Worm (Caenorhabditis elegans) whole organism, young adult: ENCODE results near the gene srh-147.

Source experiments
- B0019.2 ChIP-seq: fragments of 200-800 bp; sonication (Bioruptor generic); conservative IDR thresholded peaks from 2 replicates; pipeline ENCODE4 v1.3.6; 2022; ENCODE audit warnings: missing genetic modification reagents, missing genetic modification characterization, missing compliant biosample characterization
- B0261.1 ChIP-seq: sonication (generic microtip); optimal IDR thresholded peaks from 2 replicates; lab custom pipeline; 2016; ENCODE audit warnings: mild to moderate bottlenecking, missing genetic modification characterization, moderate library complexity, missing compliant biosample characterization
- B0336.3 ChIP-seq: fragments of 200-800 bp; sonication (Bioruptor generic); IDR thresholded peaks from 2 replicates; pipeline ENCODE4 v1.3.6; 2022; ENCODE audit warnings: missing genetic modification characterization, missing compliant biosample characterization
- D2030.7 ChIP-seq: fragments of 200-800 bp; sonication (Bioruptor generic); IDR thresholded peaks from 2 replicates; pipeline ENCODE4 v1.3.6; 2022; ENCODE audit warnings: missing genetic modification reagents, missing genetic modification characterization, missing compliant biosample characterization
- F10E7.11 ChIP-seq: sonication (generic microtip); optimal IDR thresholded peaks from 2 replicates; lab custom pipeline; 2017; ENCODE audit warnings: mild to moderate bottlenecking, missing genetic modification characterization, moderate library complexity, missing compliant biosample characterization
- F22D6.2 ChIP-seq: sonication (generic microtip); optimal IDR thresholded peaks from 2 replicates; lab custom pipeline; 2016; ENCODE audit warnings: mild to moderate bottlenecking, missing genetic modification characterization, missing compliant biosample characterization
- F23B12.7 ChIP-seq: sonication (generic microtip); optimal IDR thresholded peaks from 2 replicates; lab custom pipeline; 2017; ENCODE audit warnings: missing genetic modification characterization, mild to moderate bottlenecking, missing compliant biosample characterization, antibody characterized with exemption, moderate library complexity; ENCODE audit not compliant: insufficient read depth
- F33H1.4 ChIP-seq: fragments of 200-800 bp; sonication (Bioruptor generic); IDR thresholded peaks from 2 replicates; pipeline ENCODE4 v1.3.6; 2022; ENCODE audit warnings: missing genetic modification reagents, missing genetic modification characterization, missing compliant biosample characterization
- F49E8.2 ChIP-seq: sonication (generic microtip); optimal IDR thresholded peaks from 3 replicates; lab custom pipeline; 2017; ENCODE audit warnings: missing genetic modification characterization, mild to moderate bottlenecking, missing compliant biosample characterization, antibody characterized with exemption, moderate library complexity; ENCODE audit not compliant: insufficient read depth
- F52B5.7 ChIP-seq: sonication (generic microtip); optimal IDR thresholded peaks from 2 replicates; lab custom pipeline; 2016; ENCODE audit warnings: mild to moderate bottlenecking, missing genetic modification characterization, missing compliant biosample characterization
- F57A8.1 ChIP-seq: fragments of 200-800 bp; sonication (Bioruptor generic); optimal IDR thresholded peaks from 2 replicates; lab custom pipeline; 2018; ENCODE audit warnings: mild to moderate bottlenecking, missing genetic modification characterization, moderate library complexity, missing compliant biosample characterization
- K12H6.12 ChIP-seq: fragments of 200-800 bp; sonication (Bioruptor generic); optimal IDR thresholded peaks from 2 replicates; lab custom pipeline; 2018; ENCODE audit warnings: mild to moderate bottlenecking, missing genetic modification characterization, missing compliant biosample characterization
- Y56A3A.18 ChIP-seq: fragments of 200-800 bp; sonication (Bioruptor generic); IDR thresholded peaks from 2 replicates; pipeline ENCODE4 v1.3.6; 2022; ENCODE audit warnings: missing genetic modification reagents, missing genetic modification characterization, missing compliant biosample characterization
- Y67H2A.10 ChIP-seq: fragments of 200-800 bp; sonication (Bioruptor generic); conservative IDR thresholded peaks from 2 replicates; pipeline ENCODE4 v1.3.6; 2022; ENCODE audit warnings: missing genetic modification reagents, missing genetic modification characterization, missing compliant biosample characterization
- atf-7 ChIP-seq: sonication (generic microtip); optimal IDR thresholded peaks from 2 replicates; lab custom pipeline; 2017; ENCODE audit warnings: mild to moderate bottlenecking, missing genetic modification characterization, missing compliant biosample characterization
- attf-5 ChIP-seq: fragments of 200-800 bp; sonication (Bioruptor generic); optimal IDR thresholded peaks from 2 replicates; lab custom pipeline; 2018; ENCODE audit warnings: mild to moderate bottlenecking, missing genetic modification characterization, missing compliant biosample characterization
- attf-6 ChIP-seq: fragments of 200-800 bp; sonication (Bioruptor generic); IDR thresholded peaks from 2 replicates; pipeline ENCODE4 v1.3.6; 2022; ENCODE audit warnings: missing genetic modification reagents, missing genetic modification characterization, missing compliant biosample characterization
- bed-1 ChIP-seq: fragments of 200-800 bp; sonication (Bioruptor generic); IDR thresholded peaks from 2 replicates; pipeline ENCODE4 v1.3.6; 2022; ENCODE audit warnings: missing genetic modification reagents, missing genetic modification characterization, missing compliant biosample characterization
- bed-2 ChIP-seq: fragments of 200-800 bp; sonication (Bioruptor generic); IDR thresholded peaks from 2 replicates; pipeline ENCODE4 v1.3.6; 2022; ENCODE audit warnings: missing genetic modification reagents, missing genetic modification characterization, missing compliant biosample characterization
- ccch-3 ChIP-seq: fragments of 200-800 bp; sonication (Bioruptor generic); optimal IDR thresholded peaks from 2 replicates; lab custom pipeline; 2018; ENCODE audit warnings: mild to moderate bottlenecking, missing genetic modification characterization, missing compliant biosample characterization
- cebp-1 ChIP-seq, 2 experiments: fragments of 200-800 bp in 1 of 2; sonication (Bioruptor generic) in 1 of 2; sonication (generic microtip) in 1 of 2; IDR thresholded peaks in 1 of 2; optimal IDR thresholded peaks in 1 of 2; 2 replicates each; pipeline versions ENCODE4 v1.3.6 to Lab custom; 2017 to 2022; ENCODE audit warnings: missing compliant biosample characterization in 2 of 2, missing genetic modification characterization in 2 of 2, mild to moderate bottlenecking in 1 of 2, missing genetic modification reagents in 1 of 2, moderate library complexity in 1 of 2
- cebp-2 ChIP-seq: fragments of 200-800 bp; sonication (Bioruptor generic); IDR thresholded peaks from 2 replicates; pipeline ENCODE4 v1.3.6; 2022; ENCODE audit warnings: missing genetic modification characterization, missing compliant biosample characterization
- ceh-27 ChIP-seq: fragments of 200-800 bp; sonication (Bioruptor generic); optimal IDR thresholded peaks from 2 replicates; lab custom pipeline; 2018; ENCODE audit warnings: mild to moderate bottlenecking, missing genetic modification characterization, moderate library complexity, missing compliant biosample characterization
- dox-1 ChIP-seq: fragments of 200-800 bp; sonication (Bioruptor generic); IDR thresholded peaks from 2 replicates; pipeline ENCODE4 v1.3.6; 2022; ENCODE audit warnings: missing genetic modification reagents, missing genetic modification characterization, missing compliant biosample characterization
- egl-44 ChIP-seq: fragments of 200-800 bp; sonication (Bioruptor generic); IDR thresholded peaks from 2 replicates; pipeline ENCODE4 v1.3.6; 2022; ENCODE audit warnings: missing genetic modification reagents, missing genetic modification characterization, missing compliant biosample characterization
- fkh-3 ChIP-seq: sonication (generic microtip); optimal IDR thresholded peaks from 2 replicates; lab custom pipeline; 2016; ENCODE audit warnings: mild to moderate bottlenecking, missing genetic modification characterization, missing compliant biosample characterization
- let-526 ChIP-seq: fragments of 200-800 bp; sonication (Bioruptor generic); IDR thresholded peaks from 2 replicates; pipeline ENCODE4 v1.3.6; 2022; ENCODE audit warnings: missing genetic modification reagents, missing genetic modification characterization, missing compliant biosample characterization
- lin-40 ChIP-seq: sonication (generic microtip); optimal IDR thresholded peaks from 2 replicates; lab custom pipeline; 2016; ENCODE audit warnings: missing genetic modification characterization, mild to moderate bottlenecking, missing compliant biosample characterization, missing genotype, missing genetic modification reagents
- mcd-1 ChIP-seq: fragments of 200-800 bp; sonication (Bioruptor generic); IDR thresholded peaks from 2 replicates; pipeline ENCODE4 v1.3.6; 2022; ENCODE audit warnings: missing genetic modification reagents, missing genetic modification characterization, missing compliant biosample characterization
- mel-28 ChIP-seq: sonication (generic microtip); optimal IDR thresholded peaks from 2 replicates; lab custom pipeline; 2016; ENCODE audit warnings: borderline replicate concordance, mild to moderate bottlenecking, missing genetic modification characterization, missing compliant biosample characterization
- mxl-1 ChIP-seq: sonication (generic microtip); optimal IDR thresholded peaks from 2 replicates; lab custom pipeline; 2016; ENCODE audit warnings: missing genetic modification characterization, missing compliant biosample characterization
- nfya-2 ChIP-seq: fragments of 200-800 bp; sonication (Bioruptor generic); IDR thresholded peaks from 2 replicates; pipeline ENCODE4 v1.3.6; 2022; ENCODE audit warnings: missing genetic modification reagents, missing genetic modification characterization, missing compliant biosample characterization
- nfyb-1 ChIP-seq: fragments of 200-800 bp; sonication (Bioruptor generic); IDR thresholded peaks from 2 replicates; pipeline ENCODE4 v1.3.6; 2022; ENCODE audit warnings: missing genetic modification reagents, missing genetic modification characterization, missing compliant biosample characterization
- nhr-120 ChIP-seq: fragments of 200-800 bp; sonication (Bioruptor generic); IDR thresholded peaks from 2 replicates; pipeline ENCODE4 v1.3.6; 2022; ENCODE audit warnings: missing genetic modification characterization, missing compliant biosample characterization
- nhr-179 ChIP-seq: sonication (generic microtip); optimal IDR thresholded peaks from 2 replicates; lab custom pipeline; 2016; ENCODE audit warnings: mild to moderate bottlenecking, missing genetic modification characterization, missing compliant biosample characterization
- nhr-80 ChIP-seq: sonication (generic microtip); optimal IDR thresholded peaks from 2 replicates; lab custom pipeline; 2016; ENCODE audit warnings: missing genetic modification characterization, missing compliant biosample characterization
- pha-4 ChIP-seq: fragments of 150-350 bp; sonication (generic microtip); optimal IDR thresholded peaks from 2 replicates; lab custom pipeline; 2014; ENCODE audit warnings: missing biosample characterization, missing genetic modification reagents, missing genetic modification characterization
- rec-8 ChIP-seq, 2 experiments: sonication (generic microtip); optimal IDR thresholded peaks; 2 replicates each; lab custom pipeline; 2016; ENCODE audit warnings: mild to moderate bottlenecking in 2 of 2, missing genetic modification characterization in 2 of 2, missing genetic modification reagents in 2 of 2, missing genotype in 2 of 2, missing biosample characterization in 1 of 2, missing compliant biosample characterization in 1 of 2, moderate library complexity in 1 of 2
- rpc-1 ChIP-seq, 2 experiments: fragments of 150-350 bp in 1 of 2; sonication (generic microtip) in 1 of 2; optimal IDR thresholded peaks; 2 replicates each; lab custom pipeline; 2014 to 2018; ENCODE audit warnings: missing biosample characterization in 1 of 2, missing genetic modification characterization in 1 of 2, missing genetic modification reagents in 1 of 2, missing genotype in 1 of 2
- snpc-4 ChIP-seq, 5 experiments: fragments of 150-350 bp in 1 of 5; sonication (generic microtip) in 4 of 5; optimal IDR thresholded peaks; 2 replicates each; lab custom pipeline; 2014 to 2018; ENCODE audit warnings: missing genetic modification characterization in 5 of 5, missing biosample characterization in 3 of 5, antibody characterized with exemption in 2 of 5, mild to moderate bottlenecking in 2 of 5, missing compliant biosample characterization in 2 of 5, missing genotype in 2 of 5, moderate library complexity in 2 of 5, missing genetic modification reagents in 1 of 5
- somi-1 ChIP-seq: fragments of 200-800 bp; sonication (Bioruptor generic); optimal IDR thresholded peaks from 2 replicates; lab custom pipeline; 2018; ENCODE audit warnings: mild to moderate bottlenecking, missing genetic modification characterization, missing compliant biosample characterization
- sptf-2 ChIP-seq: fragments of 200-800 bp; sonication (Bioruptor generic); optimal IDR thresholded peaks from 2 replicates; lab custom pipeline; 2018; ENCODE audit warnings: mild to moderate bottlenecking, missing genetic modification characterization, missing compliant biosample characterization
- unc-130 ChIP-seq: sonication (generic microtip); optimal IDR thresholded peaks from 2 replicates; lab custom pipeline; 2016; ENCODE audit warnings: missing genetic modification reagents, missing genetic modification characterization, missing compliant biosample characterization
- unc-62 ChIP-seq: fragments of 150-350 bp; optimal IDR thresholded peaks from 2 replicates; lab custom pipeline; 2014; ENCODE audit warnings: missing biosample characterization, missing genetic modification reagents, missing genetic modification characterization
- ztf-26 ChIP-seq: sonication (generic microtip); optimal IDR thresholded peaks from 2 replicates; lab custom pipeline; 2017; ENCODE audit warnings: missing genetic modification characterization, missing compliant biosample characterization
- ztf-28 ChIP-seq: fragments of 200-800 bp; sonication (Bioruptor generic); IDR thresholded peaks from 2 replicates; pipeline ENCODE4 v1.3.6; 2022; ENCODE audit warnings: missing genetic modification reagents, missing genetic modification characterization, missing compliant biosample characterization
- ztf-6 ChIP-seq: fragments of 200-800 bp; sonication (Bioruptor generic); IDR thresholded peaks from 2 replicates; pipeline ENCODE4 v1.3.6; 2022; ENCODE audit warnings: missing genetic modification reagents, missing genetic modification characterization, missing compliant biosample characterization

srh-147 gene

ce11 chrV:15880705-15881104 lies 30.6 kb upstream of the srh-147 start:
- TF ChIP-seq cebp-2 (no peak), ceh-27 (GFP tag; lab: Kevin White, UChicago) (no peak), attf-5 (peak; percentile 77), pha-4 (tag; lab: Kevin White, UChicago) (peak; percentile 52), ccch-3 (GFP tag; lab: Kevin White, UChicago) (no peak), ztf-6 (no peak), nhr-120 (GFP tag; lab: Robert Waterston, UW) (no peak), ztf-26 (tag; lab: Kevin White, UChicago) (no peak), Y56A3A.18 (GFP tag; lab: Robert Waterston, UW) (no peak), D2030.7 (GFP tag; lab: Robert Waterston, UW) (no peak), F10E7.11 (no peak), Y67H2A.10 (GFP tag; lab: Robert Waterston, UW) (no peak), snpc-4 (GFP tag; optimal IDR thresholded peaks at IDR 0.05; lab: Kevin White, UChicago) (no peak), snpc-4 (tag; optimal IDR thresholded peaks at IDR 0.05; lab: Kevin White, UChicago) (peak in 1 of 4 experiments; percentile 11), rec-8 (tag; optimal IDR thresholded peaks at IDR 0.05; lab: Kevin White, UChicago) (no peak), F33H1.4 (GFP tag; lab: Robert Waterston, UW) (no peak), somi-1 (no peak), mxl-1 (tag; lab: Kevin White, UChicago) (no peak), B0261.1 (tag; lab: Kevin White, UChicago) (no peak), unc-62 (no peak), F57A8.1 (GFP tag; lab: Kevin White, UChicago) (no peak), atf-7 (tag; lab: Kevin White, UChicago) (peak; percentile 73), B0019.2 (GFP tag; lab: Robert Waterston, UW) (no peak), dox-1 (GFP tag; lab: Robert Waterston, UW) (0 out of 2 replicates have a peak, but pooled peaks have one; percentile 23), F49E8.2 (no peak), attf-6 (GFP tag; lab: Robert Waterston, UW) (no peak), cebp-1 (GFP tag; IDR thresholded peaks at IDR 0.05; lab: Robert Waterston, UW) (peak; percentile 91), cebp-1 (tag; optimal IDR thresholded peaks at IDR 0.05; lab: Kevin White, UChicago) (peak; percentile 94), nfyb-1 (GFP tag; lab: Robert Waterston, UW) (peak; percentile 60; the same call in 1 of the 2 replicates), bed-1 (GFP tag; lab: Robert Waterston, UW) (no peak), nhr-179 (tag; lab: Kevin White, UChicago) (no peak), nhr-80 (peak; percentile 70), unc-130 (GFP tag; lab: Kevin White, UChicago) (no peak), egl-44 (GFP tag; lab: Robert Waterston, UW) (no peak), let-526 (GFP tag; lab: Robert Waterston, UW) (no peak), bed-2 (GFP tag; lab: Robert Waterston, UW) (no peak), ztf-28 (GFP tag; lab: Robert Waterston, UW) (no peak), B0336.3 (GFP tag; lab: Robert Waterston, UW) (0 out of 2 replicates have a peak, but pooled peaks have one; percentile 35), mcd-1 (GFP tag; lab: Robert Waterston, UW) (no peak), F52B5.7 (no peak), lin-40 (no peak), K12H6.12 (no peak), sptf-2 (GFP tag; lab: Kevin White, UChicago) (no peak), F23B12.7 (tag; lab: Kevin White, UChicago) (no peak), fkh-3 (no peak), nfya-2 (GFP tag; lab: Robert Waterston, UW) (no peak), rpc-1 (optimal IDR thresholded peaks at IDR 0.05; lab: Kevin White, UChicago) (no peak), rpc-1 (tag; optimal IDR thresholded peaks at IDR 0.05; lab: Kevin White, UChicago) (no peak), mel-28 (tag; lab: Kevin White, UChicago) (no peak), F22D6.2 (no peak)
